Worm (Caenorhabditis elegans) whole organism, L1 larva: ENCODE measurements around the gene cht-1.
A peak's percentile ranks its signal among the peaks of the same experiment; 100 is the strongest.

ENCODE experiments used
- C04F5.9 ChIP-seq: sonication (generic microtip); optimal IDR thresholded peaks from 2 replicates; lab custom pipeline; 2016; ENCODE audit warnings: missing genetic modification characterization, missing compliant biosample characterization
- alr-1 ChIP-seq: fragments of 200-800 bp; sonication (Bioruptor generic); optimal IDR thresholded peaks from 2 replicates; lab custom pipeline; 2018; ENCODE audit warnings: borderline replicate concordance, mild to moderate bottlenecking, missing genetic modification characterization, missing compliant biosample characterization
- ama-1 ChIP-seq: fragments of 150-350 bp; optimal IDR thresholded peaks from 2 replicates; lab custom pipeline; 2014
- blmp-1 ChIP-seq: fragments of 150-350 bp; optimal IDR thresholded peaks from 2 replicates; lab custom pipeline; 2014; ENCODE audit warnings: missing biosample characterization, missing genetic modification characterization
- ceh-8 ChIP-seq: fragments of 200-800 bp; sonication (Bioruptor generic); optimal IDR thresholded peaks from 2 replicates; lab custom pipeline; 2018; ENCODE audit warnings: mild to moderate bottlenecking, missing genetic modification characterization, moderate library complexity, missing compliant biosample characterization
- ceh-82 ChIP-seq, 3 experiments: fragments of 150-350 bp in 1 of 3; sonication (generic microtip) in 2 of 3; optimal IDR thresholded peaks; 2 replicates each; lab custom pipeline; 2014 to 2017; ENCODE audit warnings: missing biosample characterization in 3 of 3, missing genetic modification characterization in 3 of 3
- ceh-88 ChIP-seq: fragments of 200-800 bp; sonication (Bioruptor generic); IDR thresholded peaks from 2 replicates; pipeline ENCODE4 v1.3.6; 2022; ENCODE audit warnings: missing genetic modification characterization, missing compliant biosample characterization
- dpl-1 ChIP-seq, 3 experiments: fragments of 150-350 bp in 2 of 3; sonication (generic microtip) in 1 of 3; optimal IDR thresholded peaks; 2 replicates each; lab custom pipeline; 2014 to 2017; ENCODE audit warnings: missing biosample characterization in 3 of 3, missing genetic modification characterization in 3 of 3, missing genetic modification reagents in 3 of 3
- dsc-1 ChIP-seq: sonication (generic microtip); optimal IDR thresholded peaks from 2 replicates; lab custom pipeline; 2016; ENCODE audit warnings: mild to moderate bottlenecking, missing genetic modification characterization, missing compliant biosample characterization
- efl-1 ChIP-seq, 4 experiments: fragments of 150-350 bp; optimal IDR thresholded peaks in 3 of 4; peaks in 1 of 4; 1 replicate in 1 of 4; 2 replicates in 3 of 4; lab custom pipeline; 2014; ENCODE audit warnings: missing biosample characterization in 2 of 4, missing genetic modification characterization in 2 of 4, missing genetic modification reagents in 2 of 4
- efl-3 ChIP-seq: fragments of 200-800 bp; sonication (Bioruptor generic); optimal IDR thresholded peaks from 2 replicates; lab custom pipeline; 2018; ENCODE audit warnings: mild to moderate bottlenecking, missing genetic modification characterization, missing compliant biosample characterization
- egl-27 ChIP-seq, 2 experiments: fragments of 150-350 bp in 1 of 2; sonication (generic microtip); optimal IDR thresholded peaks; 3 replicates each; lab custom pipeline; 2017 to 2018; ENCODE audit warnings: missing biosample characterization in 2 of 2, missing genetic modification characterization in 2 of 2, missing genetic modification reagents in 2 of 2
- elt-3 ChIP-seq, 6 experiments: fragments of 150-350 bp in 1 of 6; sonication (generic microtip); optimal IDR thresholded peaks; 2 replicates each; lab custom pipeline; 2017 to 2018; ENCODE audit warnings: missing biosample characterization in 6 of 6, missing genetic modification characterization in 6 of 6, inconsistent platforms in 1 of 6
- fkh-10 ChIP-seq: sonication (generic microtip); optimal IDR thresholded peaks from 2 replicates; lab custom pipeline; 2017; ENCODE audit warnings: missing biosample characterization, missing genetic modification reagents, missing genetic modification characterization
- fkh-8 ChIP-seq: sonication (generic microtip); optimal IDR thresholded peaks from 2 replicates; lab custom pipeline; 2016; ENCODE audit warnings: mild to moderate bottlenecking, missing genetic modification characterization, missing compliant biosample characterization
- hlh-4 ChIP-seq: sonication (generic microtip); optimal IDR thresholded peaks from 2 replicates; lab custom pipeline; 2016; ENCODE audit warnings: mild to moderate bottlenecking, missing genetic modification characterization, missing compliant biosample characterization
- jun-1 ChIP-seq: fragments of 150-350 bp; optimal IDR thresholded peaks from 2 replicates; lab custom pipeline; 2014; ENCODE audit warnings: missing biosample characterization, missing genetic modification reagents, missing genetic modification characterization
- lin-13 ChIP-seq: fragments of 150-350 bp; optimal IDR thresholded peaks from 2 replicates; lab custom pipeline; 2014; ENCODE audit warnings: missing biosample characterization, missing genetic modification reagents, missing genetic modification characterization
- lin-39 ChIP-seq: fragments of 150-350 bp; optimal IDR thresholded peaks from 2 replicates; lab custom pipeline; 2014; ENCODE audit warnings: missing biosample characterization, missing genetic modification reagents, missing genetic modification characterization
- lsy-2 ChIP-seq, 2 experiments: fragments of 150-350 bp; optimal IDR thresholded peaks; 2 replicates each; lab custom pipeline; 2014; ENCODE audit warnings: missing biosample characterization in 2 of 2, missing genetic modification characterization in 2 of 2
- mab-9 ChIP-seq: fragments of 200-800 bp; sonication (Bioruptor generic); IDR thresholded peaks from 2 replicates; pipeline ENCODE4 v1.3.6; 2022; ENCODE audit warnings: missing genetic modification reagents, missing genetic modification characterization, missing compliant biosample characterization
- mdl-1 ChIP-seq, 2 experiments: fragments of 150-350 bp; optimal IDR thresholded peaks; 2 replicates each; lab custom pipeline; 2014 to 2017; ENCODE audit warnings: missing biosample characterization in 2 of 2, missing genetic modification characterization in 2 of 2, inconsistent platforms in 1 of 2
- mep-1 ChIP-seq: fragments of 150-350 bp; optimal IDR thresholded peaks from 2 replicates; lab custom pipeline; 2014; ENCODE audit warnings: missing biosample characterization, missing genetic modification characterization
- nhr-19 ChIP-seq: fragments of 200-800 bp; sonication (Bioruptor generic); conservative IDR thresholded peaks from 2 replicates; pipeline ENCODE4 v1.3.6; 2022; ENCODE audit warnings: missing genetic modification characterization, missing compliant biosample characterization
- nhr-47 ChIP-seq: sonication (generic microtip); optimal IDR thresholded peaks from 2 replicates; lab custom pipeline; 2016; ENCODE audit warnings: mild to moderate bottlenecking, missing genetic modification characterization, moderate library complexity, missing compliant biosample characterization
- nhr-84 ChIP-seq: sonication (generic microtip); optimal IDR thresholded peaks from 2 replicates; lab custom pipeline; 2017; ENCODE audit warnings: missing biosample characterization, missing genetic modification characterization
- nhr-85 ChIP-seq: sonication (generic microtip); peaks from one replicate; lab custom pipeline; 2016; ENCODE audit warnings: missing genetic modification characterization, inconsistent platforms, missing compliant biosample characterization
- nhr-90 ChIP-seq: sonication (generic microtip); optimal IDR thresholded peaks from 2 replicates; lab custom pipeline; 2016; ENCODE audit warnings: mild to moderate bottlenecking, missing genetic modification characterization, missing compliant biosample characterization; ENCODE audit not compliant: poor library complexity
- pag-3 ChIP-seq: sonication (generic microtip); optimal IDR thresholded peaks from 2 replicates; lab custom pipeline; 2017; ENCODE audit warnings: missing genetic modification characterization, mild to moderate bottlenecking, missing compliant biosample characterization, antibody characterized with exemption, borderline replicate concordance; ENCODE audit not compliant: insufficient read depth
- pax-3 ChIP-seq: fragments of 200-800 bp; sonication (Bioruptor generic); optimal IDR thresholded peaks from 2 replicates; lab custom pipeline; 2018; ENCODE audit warnings: mild to moderate bottlenecking, missing genetic modification characterization, moderate library complexity, missing compliant biosample characterization
- snpc-4 ChIP-seq: fragments of 150-350 bp; optimal IDR thresholded peaks from 2 replicates; lab custom pipeline; 2014; ENCODE audit warnings: missing biosample characterization, missing genetic modification characterization
- snu-23 ChIP-seq: sonication (generic microtip); optimal IDR thresholded peaks from 2 replicates; lab custom pipeline; 2016; ENCODE audit warnings: missing genetic modification characterization, missing compliant biosample characterization
- sox-4 ChIP-seq: sonication (generic microtip); optimal IDR thresholded peaks from 2 replicates; lab custom pipeline; 2016; ENCODE audit warnings: missing genetic modification characterization, missing compliant biosample characterization
- sptf-1 ChIP-seq: fragments of 150-350 bp; optimal IDR thresholded peaks from 2 replicates; lab custom pipeline; 2014; ENCODE audit warnings: missing biosample characterization, missing genetic modification characterization
- swsn-7 ChIP-seq: sonication (generic microtip); optimal IDR thresholded peaks from 2 replicates; lab custom pipeline; 2016; ENCODE audit warnings: missing genetic modification characterization, missing compliant biosample characterization
- tlp-1 ChIP-seq: fragments of 150-350 bp; optimal IDR thresholded peaks from 2 replicates; lab custom pipeline; 2014; ENCODE audit warnings: missing biosample characterization, missing genetic modification characterization
- unc-30 ChIP-seq: sonication (generic microtip); optimal IDR thresholded peaks from 2 replicates; lab custom pipeline; 2017; ENCODE audit warnings: missing biosample characterization, missing genetic modification characterization
- unc-62 ChIP-seq: fragments of 150-350 bp; optimal IDR thresholded peaks from 2 replicates; lab custom pipeline; 2014; ENCODE audit warnings: missing biosample characterization, missing genetic modification reagents, missing genetic modification characterization
- vab-15 ChIP-seq: sonication (generic microtip); optimal IDR thresholded peaks from 2 replicates; lab custom pipeline; 2017; ENCODE audit warnings: missing genotype, mild to moderate bottlenecking, missing genetic modification characterization, missing compliant biosample characterization
- zag-1 ChIP-seq: fragments of 150-350 bp; optimal IDR thresholded peaks from 2 replicates; lab custom pipeline; 2014; ENCODE audit warnings: missing biosample characterization, missing genetic modification characterization
- zip-4 ChIP-seq: fragments of 200-800 bp; sonication (Bioruptor generic); optimal IDR thresholded peaks from 2 replicates; lab custom pipeline; 2018; ENCODE audit warnings: mild to moderate bottlenecking, missing genetic modification characterization, moderate library complexity, missing compliant biosample characterization
- ztf-4 ChIP-seq: fragments of 150-350 bp; optimal IDR thresholded peaks from 2 replicates; lab custom pipeline; 2014; ENCODE audit warnings: missing biosample characterization, missing genetic modification characterization

The cht-1 gene

ce11 chrX:3424516-3424915 is 24.7 kb upstream of the cht-1 start, which contains the start of gene ZK813.6:
TSS of gene ZK813.6 (plus strand) at chrX:3424816.
- TF ChIP-seq nhr-84 (tag; lab: Kevin White, UChicago) (no peak), fkh-8 (tag; lab: Kevin White, UChicago) (no peak), vab-15 (no peak), ama-1 (no peak), sptf-1 (tag; lab: Kevin White, UChicago) (no peak), C04F5.9 (tag; lab: Kevin White, UChicago) (no peak), ceh-82 (tag; optimal IDR thresholded peaks at IDR 0.05; lab: Kevin White, UChicago) (no peak), dsc-1 (tag; lab: Kevin White, UChicago) (no peak)

- TF ChIP-seq zag-1 (tag; lab: Kevin White, UChicago), result no peak
- no peak for TF ChIP-seq unc-62 (GFP tag; lab: Kevin White, UChicago)
- TF ChIP-seq ceh-8, result no peak
- no peak for TF ChIP-seq dsc-1 (tag; lab: Kevin White, UChicago)
- TF ChIP-seq mab-9, result no peak
- no peak for TF ChIP-seq snpc-4 (tag; lab: Kevin White, UChicago)
- no peak for TF ChIP-seq fkh-10 (GFP tag; lab: Kevin White, UChicago)
- no peak for TF ChIP-seq blmp-1 (tag; lab: Kevin White, UChicago)
- no peak for TF ChIP-seq nhr-90 (tag; lab: Kevin White, UChicago)
- no peak for TF ChIP-seq fkh-8 (tag; lab: Kevin White, UChicago)
- no peak for TF ChIP-seq elt-3 (tag; optimal IDR thresholded peaks at IDR 0.05; lab: Kevin White, UChicago)
- no peak for TF ChIP-seq alr-1
Observed at ce11 chrX:3419084-3419483, 19.3 kb upstream of the cht-1 start, which contains the start of gene C04F6.7. TSS of gene C04F6.7 (minus strand) at chrX:3419184.

- TF ChIP-seq egl-27 (tag; optimal IDR thresholded peaks at IDR 0.05; lab: Kevin White, UChicago) (no peak), fkh-8 (tag; lab: Kevin White, UChicago) (peak; percentile 6), unc-30 (tag; lab: Kevin White, UChicago) (no peak), lin-13 (GFP tag; lab: Kevin White, UChicago) (no peak), nhr-19 (GFP tag; lab: Robert Waterston, UW) (no peak), jun-1 (tag; lab: Kevin White, UChicago) (no peak), zip-4 (no peak), lsy-2 (tag; optimal IDR thresholded peaks at IDR 0.05; lab: Kevin White, UChicago) (no peak), vab-15 (no peak), snu-23 (GFP tag; lab: Kevin White, UChicago) (no peak), efl-1 (optimal IDR thresholded peaks at IDR 0.05; lab: Kevin White, UChicago) (no peak), efl-1 (GFP tag; optimal IDR thresholded peaks at IDR 0.05 in 1 of 2; lab: Kevin White, UChicago) (no peak), pax-3 (tag; lab: Kevin White, UChicago) (peak; percentile 58), zag-1 (tag; lab: Kevin White, UChicago) (no peak), dsc-1 (tag; lab: Kevin White, UChicago) (peak; percentile 87), nhr-85 (tag; lab: Kevin White, UChicago) (no peak), sox-4 (peak; percentile 34), lin-39 (tag; lab: Kevin White, UChicago) (no peak), dpl-1 (GFP tag; optimal IDR thresholded peaks at IDR 0.05; lab: Kevin White, UChicago) (no peak), mep-1 (tag; lab: Kevin White, UChicago) (no peak), elt-3 (tag; optimal IDR thresholded peaks at IDR 0.05; lab: Kevin White, UChicago) (no peak), nhr-47 (peak; percentile 17), mab-9 (no peak)
Observed at ce11 chrX:3416063-3416462, 16.2 kb upstream of the cht-1 start.

ce11 chrX:3414660-3415144 is 14.9 kb upstream of the cht-1 start, which contains the start of gene dhs-27:
TSS of gene dhs-27 (minus strand) at chrX:3414710.
- no peak for TF ChIP-seq mdl-1 (tag; optimal IDR thresholded peaks at IDR 0.05; lab: Kevin White, UChicago)
- TF ChIP-seq fkh-10 (GFP tag; lab: Kevin White, UChicago), result no peak
- TF ChIP-seq ceh-88 (GFP tag; lab: Robert Waterston, UW), result no peak
- no peak for TF ChIP-seq ztf-4
- TF ChIP-seq vab-15, result no peak
- peak; percentile 17 for TF ChIP-seq mep-1 (tag; lab: Kevin White, UChicago)
- no peak for TF ChIP-seq dpl-1 (GFP tag; optimal IDR thresholded peaks at IDR 0.05; lab: Kevin White, UChicago)
- peak; percentile 68 for TF ChIP-seq blmp-1 (tag; lab: Kevin White, UChicago)
- TF ChIP-seq ceh-82 (tag; optimal IDR thresholded peaks at IDR 0.05; lab: Kevin White, UChicago), result no peak
- no peak for TF ChIP-seq lin-13 (GFP tag; lab: Kevin White, UChicago)
- TF ChIP-seq snu-23 (GFP tag; lab: Kevin White, UChicago), result peak; percentile 21
- no peak for TF ChIP-seq pag-3
- TF ChIP-seq efl-3, result no peak
- no peak for TF ChIP-seq zip-4
- no peak for TF ChIP-seq nhr-84 (tag; lab: Kevin White, UChicago)
- no peak for TF ChIP-seq unc-62 (GFP tag; lab: Kevin White, UChicago)
- TF ChIP-seq nhr-85 (tag; lab: Kevin White, UChicago), result peak; percentile 85
- peak in 1 of 6 experiments; percentile 18 for TF ChIP-seq elt-3 (tag; optimal IDR thresholded peaks at IDR 0.05; lab: Kevin White, UChicago)
- no peak for TF ChIP-seq tlp-1 (tag; lab: Kevin White, UChicago)
- TF ChIP-seq jun-1 (tag; lab: Kevin White, UChicago), result no peak
- no peak for TF ChIP-seq mab-9
- no peak for TF ChIP-seq lin-39 (tag; lab: Kevin White, UChicago)
- no peak for TF ChIP-seq hlh-4
- no peak for TF ChIP-seq nhr-19 (GFP tag; lab: Robert Waterston, UW)
- TF ChIP-seq swsn-7, result no peak
- TF ChIP-seq lsy-2 (tag; optimal IDR thresholded peaks at IDR 0.05; lab: Kevin White, UChicago), result no peak
